Worm (Caenorhabditis elegans) whole organism, L2 larva: ENCODE measurements around the gene F41G4.13.

ENCODE experiments used
- egl-27 ChIP-seq: sonication (generic microtip); optimal IDR thresholded peaks from 3 replicates; lab custom pipeline; 2017; ENCODE audit warnings: missing biosample characterization, missing genetic modification reagents, missing genetic modification characterization
- nhr-237 ChIP-seq: fragments of 150-350 bp; optimal IDR thresholded peaks from 2 replicates; lab custom pipeline; 2014; ENCODE audit warnings: missing biosample characterization, missing genetic modification characterization
- unc-62 ChIP-seq: fragments of 150-350 bp; optimal IDR thresholded peaks from 2 replicates; lab custom pipeline; 2014; ENCODE audit warnings: missing biosample characterization, missing genetic modification reagents, missing genetic modification characterization

DNA sequence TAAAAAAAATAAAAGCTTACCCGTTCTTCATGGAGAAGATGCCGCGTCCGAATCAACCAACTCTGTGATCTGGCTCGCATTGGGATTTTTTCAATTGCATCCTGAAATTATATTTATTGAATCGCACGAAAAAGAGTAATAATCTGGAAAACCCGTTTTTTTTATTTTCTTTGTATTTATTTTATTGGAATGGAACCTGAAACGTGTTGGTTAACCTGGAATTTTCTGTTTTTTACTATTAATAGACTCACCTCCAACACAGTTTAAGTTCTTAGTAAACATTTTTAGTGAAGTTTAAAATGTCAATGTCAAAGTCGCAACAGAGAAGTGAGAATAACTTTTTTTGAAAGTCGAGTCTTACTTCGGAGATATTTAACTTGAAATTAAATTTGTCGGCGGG lies 16.3 kb downstream of the F41G4.13 start:
- TF ChIP-seq unc-62 (GFP tag; lab: Kevin White, UChicago) (no peak), egl-27 (tag; lab: Kevin White, UChicago) (no peak), nhr-237 (no peak)
